Fruit fly (Drosophila melanogaster) whole organism, embryonic: ENCODE results near the gene Lcp65Ae.
A peak's percentile ranks its signal among the peaks of the same experiment; 100 is the strongest.

Experiments
- B-H2 ChIP-seq: fragments of 200-800 bp; sonication (Bioruptor generic); optimal IDR thresholded peaks from 2 replicates; lab custom pipeline; 2018; ENCODE audit warnings: missing biosample characterization, mild to moderate bottlenecking, missing genetic modification characterization
- Bgb ChIP-seq: fragments of 200-800 bp; sonication (Bioruptor generic); IDR thresholded peaks from 2 replicates; pipeline ENCODE4 v1.3.6; 2022; ENCODE audit warnings: missing biosample characterization, missing genetic modification characterization; ENCODE audit not compliant: partially characterized antibody
- Blimp-1 ChIP-seq: fragments of 200-800 bp; sonication (Bioruptor generic); optimal IDR thresholded peaks from 3 replicates; lab custom pipeline; 2018; ENCODE audit warnings: missing biosample characterization, missing genetic modification characterization, mild to moderate bottlenecking, moderate library complexity, missing genetic modification reagents
- CG10267 ChIP-seq: fragments of 200-800 bp; sonication (Bioruptor generic); optimal IDR thresholded peaks from 2 replicates; lab custom pipeline; 2018; ENCODE audit warnings: missing biosample characterization, mild to moderate bottlenecking, missing genetic modification characterization, moderate library complexity
- CG10979 ChIP-seq: fragments of 200-800 bp; sonication (Bioruptor generic); optimal IDR thresholded peaks from 2 replicates; lab custom pipeline; 2018; ENCODE audit warnings: missing biosample characterization, mild to moderate bottlenecking, missing genetic modification characterization, moderate library complexity
- CG12391 ChIP-seq: fragments of 200-800 bp; sonication (Bioruptor generic); optimal IDR thresholded peaks from 3 replicates; lab custom pipeline; 2018; ENCODE audit warnings: missing biosample characterization, mild to moderate bottlenecking, missing genetic modification characterization, moderate library complexity
- CG13424 ChIP-seq: fragments of 200-800 bp; sonication (Bioruptor generic); optimal IDR thresholded peaks from 2 replicates; lab custom pipeline; 2019; ENCODE audit warnings: missing biosample characterization, mild to moderate bottlenecking, missing genetic modification characterization, moderate library complexity
- CG13624 ChIP-seq: fragments of 200-800 bp; sonication (Bioruptor generic); optimal IDR thresholded peaks from 2 replicates; lab custom pipeline; 2016; ENCODE audit warnings: missing biosample characterization, missing genetic modification characterization
- CG14965 ChIP-seq: fragments of 200-800 bp; sonication (Bioruptor generic); optimal IDR thresholded peaks from 2 replicates; lab custom pipeline; 2016; ENCODE audit warnings: missing biosample characterization, missing genetic modification characterization, borderline replicate concordance
- CG15696 ChIP-seq: fragments of 200-800 bp; sonication (Bioruptor generic); optimal IDR thresholded peaks from 2 replicates; lab custom pipeline; 2019; ENCODE audit warnings: missing biosample characterization, mild to moderate bottlenecking, missing genetic modification characterization, moderate library complexity
- CG17361 ChIP-seq: fragments of 200-800 bp; sonication (Bioruptor generic); IDR thresholded peaks from 3 replicates; pipeline ENCODE4 v1.3.6; 2022; ENCODE audit warnings: missing biosample characterization, missing genetic modification characterization
- CG17829 ChIP-seq: fragments of 200-800 bp; optimal IDR thresholded peaks from 2 replicates; lab custom pipeline; 2019; ENCODE audit warnings: missing biosample characterization, mild to moderate bottlenecking, missing genetic modification characterization, moderate library complexity
- CG18262 ChIP-seq: fragments of 200-800 bp; optimal IDR thresholded peaks from 3 replicates; lab custom pipeline; 2019; ENCODE audit warnings: missing biosample characterization, mild to moderate bottlenecking, missing genetic modification characterization, moderate library complexity
- CG2712 ChIP-seq: fragments of 200-800 bp; optimal IDR thresholded peaks from 3 replicates; lab custom pipeline; 2019; ENCODE audit warnings: missing biosample characterization, mild to moderate bottlenecking, missing genetic modification characterization, moderate library complexity
- CG30403 ChIP-seq: fragments of 200-800 bp; sonication (Bioruptor generic); optimal IDR thresholded peaks from 3 replicates; lab custom pipeline; 2016; ENCODE audit warnings: missing biosample characterization, missing genetic modification characterization
- CG4707 ChIP-seq: fragments of 200-800 bp; sonication (Bioruptor generic); optimal IDR thresholded peaks from 2 replicates; lab custom pipeline; 2018; ENCODE audit warnings: missing biosample characterization, mild to moderate bottlenecking, missing genetic modification characterization, moderate library complexity
- CG8924 ChIP-seq: fragments of 200-800 bp; optimal IDR thresholded peaks from 3 replicates; lab custom pipeline; 2019; ENCODE audit warnings: missing biosample characterization, mild to moderate bottlenecking, missing genetic modification characterization, moderate library complexity
- D ChIP-seq, 2 experiments: fragments of 200-800 bp in 1 of 2; fragments of >200 bp in 1 of 2; sonication (Bioruptor generic) in 1 of 2; optimal IDR thresholded peaks; 2 replicates in 1 of 2; 3 replicates in 1 of 2; lab custom pipeline; 2017; ENCODE audit warnings: mild to moderate bottlenecking in 1 of 2, missing biosample characterization in 1 of 2, missing genetic modification characterization in 1 of 2, missing genetic modification reagents in 1 of 2
- D19A ChIP-seq: fragments of 200-800 bp; optimal IDR thresholded peaks from 3 replicates; lab custom pipeline; 2019; ENCODE audit warnings: missing biosample characterization, mild to moderate bottlenecking, missing genetic modification characterization, moderate library complexity
- Dp ChIP-seq: fragments of 200-800 bp; sonication (Bioruptor generic); optimal IDR thresholded peaks from 2 replicates; lab custom pipeline; 2018; ENCODE audit warnings: missing biosample characterization, mild to moderate bottlenecking, missing genetic modification characterization, moderate library complexity
- Eip74EF ChIP-seq, 2 experiments: fragments of 200-800 bp in 1 of 2; fragments of >200 bp in 1 of 2; sonication (Bioruptor generic) in 1 of 2; optimal IDR thresholded peaks; 2 replicates each; lab custom pipeline; 2017 to 2019; ENCODE audit warnings: missing biosample characterization in 2 of 2, missing genetic modification characterization in 2 of 2, mild to moderate bottlenecking in 1 of 2, moderate library complexity in 1 of 2
- Elba2 ChIP-seq: fragments of 200-800 bp; sonication (Bioruptor generic); optimal IDR thresholded peaks from 3 replicates; lab custom pipeline; 2016; ENCODE audit warnings: missing biosample characterization, missing genetic modification characterization
- HLH4C ChIP-seq: fragments of 200-800 bp; sonication (Bioruptor generic); IDR thresholded peaks from 3 replicates; pipeline ENCODE4 v1.3.6; 2022; ENCODE audit warnings: missing biosample characterization, missing genetic modification characterization; ENCODE audit not compliant: partially characterized antibody
- Hey ChIP-seq: fragments of 200-800 bp; sonication (Bioruptor generic); optimal IDR thresholded peaks from 3 replicates; lab custom pipeline; 2018; ENCODE audit warnings: missing biosample characterization, mild to moderate bottlenecking, missing genetic modification characterization
- Hmx ChIP-seq: fragments of 200-800 bp; sonication (Bioruptor generic); optimal IDR thresholded peaks from 2 replicates; lab custom pipeline; 2016; ENCODE audit warnings: missing biosample characterization, missing genetic modification characterization
- Nf-YC ChIP-seq: fragments of 200-800 bp; optimal IDR thresholded peaks from 3 replicates; lab custom pipeline; 2019; ENCODE audit warnings: missing biosample characterization, mild to moderate bottlenecking, missing genetic modification characterization, moderate library complexity
- Oli ChIP-seq: fragments of 200-800 bp; sonication (Bioruptor generic); optimal IDR thresholded peaks from 2 replicates; lab custom pipeline; 2018; ENCODE audit warnings: missing biosample characterization, mild to moderate bottlenecking, missing genetic modification characterization, moderate library complexity
- Sox100B ChIP-seq: fragments of 200-800 bp; sonication (Bioruptor generic); optimal IDR thresholded peaks from 3 replicates; lab custom pipeline; 2018; ENCODE audit warnings: missing biosample characterization, mild to moderate bottlenecking, missing genetic modification characterization
- Sox102F ChIP-seq: fragments of 200-800 bp; sonication (Bioruptor generic); optimal IDR thresholded peaks from 2 replicates; lab custom pipeline; 2018; ENCODE audit warnings: missing biosample characterization, mild to moderate bottlenecking, missing genetic modification characterization, moderate library complexity
- Ssrp ChIP-seq: fragments of 200-800 bp; sonication (Bioruptor generic); optimal IDR thresholded peaks from 2 replicates; lab custom pipeline; 2018; ENCODE audit warnings: missing biosample characterization, mild to moderate bottlenecking, missing genetic modification characterization, moderate library complexity
- abd-A ChIP-seq: fragments of 200-800 bp; sonication (Bioruptor generic); optimal IDR thresholded peaks from 3 replicates; lab custom pipeline; 2019; ENCODE audit warnings: missing biosample characterization, mild to moderate bottlenecking, missing genetic modification characterization, moderate library complexity
- bsh ChIP-seq, 2 experiments: fragments of 200-800 bp; sonication (Bioruptor generic); optimal IDR thresholded peaks; 2 replicates each; lab custom pipeline; 2017 to 2018; ENCODE audit warnings: mild to moderate bottlenecking in 2 of 2, missing biosample characterization in 2 of 2, missing genetic modification characterization in 2 of 2, moderate library complexity in 1 of 2
- dmrt99B ChIP-seq: fragments of 200-800 bp; sonication (Bioruptor generic); optimal IDR thresholded peaks from 2 replicates; lab custom pipeline; 2018; ENCODE audit warnings: missing biosample characterization, mild to moderate bottlenecking, missing genetic modification characterization, moderate library complexity
- ems ChIP-seq: fragments of 200-800 bp; sonication (Bioruptor generic); optimal IDR thresholded peaks from 3 replicates; lab custom pipeline; 2016; ENCODE audit warnings: missing biosample characterization, missing genetic modification characterization
- fd102C ChIP-seq: fragments of 200-800 bp; sonication (Bioruptor generic); optimal IDR thresholded peaks from 2 replicates; lab custom pipeline; 2018; ENCODE audit warnings: missing biosample characterization, mild to moderate bottlenecking, missing genetic modification characterization, moderate library complexity
- gce ChIP-seq: fragments of 200-800 bp; sonication (Bioruptor generic); IDR thresholded peaks from 3 replicates; pipeline ENCODE4 v1.3.6; 2022; ENCODE audit warnings: missing biosample characterization, missing genetic modification characterization
- lola ChIP-seq, 3 experiments: fragments of >200 bp in 2 of 3; fragments of 200-800 bp in 1 of 3; sonication (Bioruptor generic) in 1 of 3; optimal IDR thresholded peaks; 2 replicates each; lab custom pipeline; 2017 to 2019; ENCODE audit warnings: missing biosample characterization in 3 of 3, missing genetic modification characterization in 3 of 3, mild to moderate bottlenecking in 1 of 3, moderate library complexity in 1 of 3
- nau ChIP-seq: fragments of 200-800 bp; sonication (Bioruptor generic); optimal IDR thresholded peaks from 3 replicates; lab custom pipeline; 2017; ENCODE audit warnings: missing biosample characterization, mild to moderate bottlenecking, missing genetic modification characterization, missing genetic modification reagents
- nmo ChIP-seq: fragments of 200-800 bp; sonication (Bioruptor generic); optimal IDR thresholded peaks from 2 replicates; lab custom pipeline; 2018; ENCODE audit warnings: missing biosample characterization, mild to moderate bottlenecking, missing genetic modification characterization, moderate library complexity
- phol ChIP-seq: fragments of 200-800 bp; sonication (Bioruptor generic); optimal IDR thresholded peaks from 3 replicates; lab custom pipeline; 2018; ENCODE audit warnings: missing biosample characterization, mild to moderate bottlenecking, missing genetic modification characterization, moderate library complexity
- sc ChIP-seq, 3 experiments: fragments of >200 bp in 2 of 3; fragments of 200-800 bp in 1 of 3; sonication (Bioruptor generic) in 1 of 3; optimal IDR thresholded peaks; 2 replicates in 2 of 3; 3 replicates in 1 of 3; lab custom pipeline; 2017; ENCODE audit warnings: mild to moderate bottlenecking in 1 of 3, missing biosample characterization in 1 of 3, missing genetic modification characterization in 1 of 3, missing genetic modification reagents in 1 of 3
- sens ChIP-seq: fragments of 200-800 bp; sonication (Bioruptor generic); peaks from one replicate; lab custom pipeline; 2016; ENCODE audit warnings: missing biosample characterization, missing genetic modification characterization
- sens-2 ChIP-seq: fragments of 200-800 bp; sonication (Bioruptor generic); IDR thresholded peaks from 2 replicates; pipeline ENCODE4 v1.3.6; 2022; ENCODE audit warnings: missing biosample characterization, missing genetic modification characterization
- tap ChIP-seq: fragments of 200-800 bp; optimal IDR thresholded peaks from 3 replicates; lab custom pipeline; 2019; ENCODE audit warnings: missing biosample characterization, mild to moderate bottlenecking, missing genetic modification characterization, moderate library complexity
- trem ChIP-seq: fragments of 200-800 bp; optimal IDR thresholded peaks from 3 replicates; lab custom pipeline; 2019; ENCODE audit warnings: missing biosample characterization, mild to moderate bottlenecking, missing genetic modification characterization, moderate library complexity

The Lcp65Ae gene

DNA sequence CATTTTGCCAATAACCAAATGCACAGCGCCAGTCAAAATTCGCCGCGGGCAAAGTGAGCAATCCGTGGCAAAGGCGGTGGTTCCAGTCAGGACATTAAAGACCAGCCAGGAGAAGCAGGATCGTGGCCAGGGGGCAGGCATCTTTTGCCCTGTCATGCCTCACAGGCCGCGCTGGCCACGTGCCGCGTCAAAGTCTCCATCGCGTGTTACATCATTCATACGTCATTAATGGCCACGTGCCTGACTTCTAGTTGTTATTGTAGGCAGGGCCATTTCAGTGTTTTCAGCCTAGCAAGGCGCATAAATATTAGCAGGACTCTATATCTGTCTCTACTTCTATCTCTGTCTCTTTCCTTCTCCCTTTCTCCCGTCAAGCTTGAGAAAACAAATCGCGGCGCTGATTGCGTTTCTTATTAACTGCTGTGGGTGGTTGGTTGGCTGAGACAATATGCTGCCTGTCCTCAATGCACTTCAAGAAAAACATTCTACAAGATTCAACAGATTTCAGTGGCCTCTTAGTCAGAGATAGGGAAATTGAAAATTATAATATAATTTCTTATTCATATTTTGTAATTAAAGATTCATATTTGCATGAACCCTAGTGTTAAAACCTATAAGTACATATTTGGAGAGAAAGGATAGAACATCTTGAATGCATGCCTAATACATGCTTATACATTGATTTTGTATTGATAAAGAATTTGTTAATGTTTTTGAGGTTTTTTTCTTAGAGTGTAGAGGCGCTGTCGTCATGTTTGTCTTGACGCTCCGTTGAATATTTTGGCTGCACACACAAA is 29.5 kb downstream of the Lcp65Ae start:
- peak in 1 of 2 experiments; percentile 50 for TF ChIP-seq bsh (GFP tag; optimal IDR thresholded peaks at IDR 0.05; lab: Kevin White, UChicago)
- TF ChIP-seq Hmx (GFP tag; lab: Kevin White, UChicago), result no peak
- TF ChIP-seq CG13424 (tag; lab: Kevin White, UChicago), result peak; percentile 10
- peak; percentile 28 for TF ChIP-seq dmrt99B (tag; lab: Kevin White, UChicago)
- TF ChIP-seq Sox100B, result peak; percentile 44
- peak; percentile 54 for TF ChIP-seq CG10979
- peak; percentile 45 for TF ChIP-seq D19A (tag; lab: Kevin White, UChicago)
- TF ChIP-seq Dp (GFP tag; lab: Kevin White, UChicago), result no peak
- peak; percentile 23 for TF ChIP-seq nmo
- peak; percentile 100 for TF ChIP-seq Hey (tag; lab: Kevin White, UChicago)
- TF ChIP-seq B-H2 (GFP tag; lab: Kevin White, UChicago), result no peak
- TF ChIP-seq CG14965, result no peak
- TF ChIP-seq Nf-YC (tag; lab: Kevin White, UChicago), result peak; percentile 20
- TF ChIP-seq Oli (tag; lab: Kevin White, UChicago), result peak; percentile 35
- TF ChIP-seq sens (GFP tag; lab: Kevin White, UChicago), result peak; percentile 6
- TF ChIP-seq CG17361 (GFP tag; lab: Robert Waterston, UW), result peak; percentile 50; the same call in 1 of the 3 replicates
- peak; percentile 19 for TF ChIP-seq tap (tag; lab: Kevin White, UChicago)
- no peak for TF ChIP-seq ems (GFP tag; lab: Kevin White, UChicago)
- TF ChIP-seq Ssrp (tag; lab: Kevin White, UChicago), result peak; percentile 34
- TF ChIP-seq lola (GFP tag; optimal IDR thresholded peaks at IDR 0.05; lab: Kevin White, UChicago), result peak in 1 of 3 experiments; percentile 45
- TF ChIP-seq abd-A, result no peak
- no peak for TF ChIP-seq CG30403 (GFP tag; lab: Kevin White, UChicago)
- no peak for TF ChIP-seq Bgb (GFP tag; lab: Robert Waterston, UW)
- TF ChIP-seq CG8924 (tag; lab: Kevin White, UChicago), result peak; percentile 9
- no peak for TF ChIP-seq HLH4C (GFP tag; lab: Robert Waterston, UW)
- TF ChIP-seq Blimp-1 (GFP tag; lab: Kevin White, UChicago), result peak; percentile 47
- TF ChIP-seq sc (optimal IDR thresholded peaks at IDR 0.05; lab: Kevin White, UChicago), result no peak
- peak; percentile 6 for TF ChIP-seq sc (GFP tag; optimal IDR thresholded peaks at IDR 0.05; lab: Kevin White, UChicago)
- TF ChIP-seq Eip74EF (GFP tag; optimal IDR thresholded peaks at IDR 0.05; lab: Kevin White, UChicago), result no peak
- peak; percentile 43 for TF ChIP-seq phol (tag; lab: Kevin White, UChicago)
- TF ChIP-seq CG12391 (tag; lab: Kevin White, UChicago), result peak; percentile 38
- no peak for TF ChIP-seq gce
- TF ChIP-seq CG4707, result no peak
- TF ChIP-seq nau, result no peak
- peak; percentile 57 for TF ChIP-seq CG18262
- no peak for TF ChIP-seq D (optimal IDR thresholded peaks at IDR 0.05; lab: Kevin White, UChicago)
- TF ChIP-seq D (GFP tag; optimal IDR thresholded peaks at IDR 0.05; lab: Kevin White, UChicago), result peak; percentile 27
- TF ChIP-seq Sox102F (GFP tag; lab: Kevin White, UChicago), result peak; percentile 8
- TF ChIP-seq CG15696, result peak; percentile 25
- peak; percentile 21 for TF ChIP-seq CG10267 (tag; lab: Kevin White, UChicago)
- TF ChIP-seq sens-2 (GFP tag; lab: Robert Waterston, UW), result 0 out of 2 replicates have a peak, but pooled peaks have one; percentile 12
- peak; percentile 11 for TF ChIP-seq trem (tag; lab: Kevin White, UChicago)
- no peak for TF ChIP-seq fd102C (GFP tag; lab: Kevin White, UChicago)
- peak; percentile 60 for TF ChIP-seq CG2712 (tag; lab: Kevin White, UChicago)
- no peak for TF ChIP-seq CG13624
- peak; percentile 5 for TF ChIP-seq CG17829 (tag; lab: Kevin White, UChicago)
- no peak for TF ChIP-seq Elba2 (GFP tag; lab: Kevin White, UChicago)
